Worm (Caenorhabditis elegans): ENCODE measurements around the gene dnc-2.

DNA sequence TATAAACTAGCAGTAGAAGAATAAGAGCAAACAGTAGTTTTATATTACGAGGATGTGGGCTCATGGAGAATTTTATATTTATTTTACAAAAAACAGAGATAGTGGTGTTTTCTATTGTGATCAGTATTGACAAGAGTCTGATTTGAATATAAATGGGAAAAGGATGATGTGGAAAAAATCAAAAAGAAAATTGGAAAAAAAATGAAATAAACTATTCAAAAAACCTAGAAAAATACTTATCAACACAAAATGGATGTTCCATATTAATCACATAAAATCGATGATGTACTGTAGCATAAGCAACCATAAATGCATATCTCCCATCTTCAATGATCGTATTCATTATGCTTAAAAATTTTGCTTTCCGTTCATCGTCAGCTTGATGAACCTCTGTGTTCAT is 38.7 kb downstream of the dnc-2 start, which contains the start of gene C28H8.7:
- TF ChIP-seq elt-2 (tag; optimal IDR thresholded peaks at IDR 0.05): no peak
- no peak for TF ChIP-seq lsy-2 (tag; optimal IDR thresholded peaks at IDR 0.05)
- no peak for TF ChIP-seq unc-62 (GFP tag; optimal IDR thresholded peaks at IDR 0.05)
- TF ChIP-seq tbx-2 (tag; optimal IDR thresholded peaks at IDR 0.05): no peak
- no peak for TF ChIP-seq sptf-1 (tag; optimal IDR thresholded peaks at IDR 0.05)
- TF ChIP-seq snpc-4 (tag; optimal IDR thresholded peaks at IDR 0.05): no peak
- TF ChIP-seq egl-27 (tag; optimal IDR thresholded peaks at IDR 0.05): no peak

Measured in whole organism, L1 larva.